Worm (Caenorhabditis elegans) whole organism, L4 larva: ENCODE data around the gene mig-23.

Experiments
- D1046.2 ChIP-seq: fragments of 200-800 bp; sonication (Bioruptor generic); IDR thresholded peaks from 2 replicates; pipeline ENCODE4 v1.3.6; 2022; ENCODE audit warnings: missing genetic modification characterization, missing compliant biosample characterization
- F10B5.3 ChIP-seq: sonication (generic microtip); optimal IDR thresholded peaks from 2 replicates; lab custom pipeline; 2016; ENCODE audit warnings: mild to moderate bottlenecking, missing genetic modification characterization, missing compliant biosample characterization
- F26F4.8 ChIP-seq: fragments of 200-800 bp; sonication (Bioruptor generic); conservative IDR thresholded peaks from 2 replicates; pipeline ENCODE4 v1.3.6; 2022; ENCODE audit warnings: missing genetic modification characterization, missing compliant biosample characterization
- F37D6.2 ChIP-seq: sonication (generic microtip); optimal IDR thresholded peaks from 2 replicates; lab custom pipeline; 2016; ENCODE audit warnings: mild to moderate bottlenecking, missing genetic modification characterization, missing compliant biosample characterization
- Y75B8A.6 ChIP-seq: fragments of 200-800 bp; sonication (Bioruptor generic); IDR thresholded peaks from 2 replicates; pipeline ENCODE4 v1.3.6; 2022; ENCODE audit warnings: missing genetic modification reagents, missing genetic modification characterization, missing compliant biosample characterization
- aha-1 ChIP-seq: fragments of 150-350 bp; peaks from one replicate; lab custom pipeline; 2014; ENCODE audit warnings: missing biosample characterization, missing genetic modification characterization
- arid-1 ChIP-seq: fragments of 200-800 bp; sonication (Bioruptor generic); conservative IDR thresholded peaks from 2 replicates; pipeline ENCODE4 v1.3.6; 2022; ENCODE audit warnings: missing genetic modification reagents, missing genetic modification characterization, missing compliant biosample characterization
- ceh-20 ChIP-seq: fragments of 200-800 bp; sonication (Bioruptor generic); IDR thresholded peaks from 2 replicates; pipeline ENCODE4 v1.3.6; 2022; ENCODE audit warnings: missing genetic modification reagents, missing genetic modification characterization, missing compliant biosample characterization
- ceh-28 ChIP-seq: fragments of 150-350 bp; optimal IDR thresholded peaks from 2 replicates; lab custom pipeline; 2014; ENCODE audit warnings: missing biosample characterization, missing genetic modification reagents, missing genetic modification characterization
- ceh-32 ChIP-seq: sonication (generic microtip); optimal IDR thresholded peaks from 2 replicates; lab custom pipeline; 2016; ENCODE audit warnings: mild to moderate bottlenecking, missing genetic modification characterization, missing compliant biosample characterization; ENCODE audit not compliant: poor library complexity
- ces-1 ChIP-seq: fragments of 150-350 bp; sonication (generic microtip); optimal IDR thresholded peaks from 4 replicates; lab custom pipeline; 2014; ENCODE audit warnings: missing biosample characterization, missing genetic modification reagents, missing genetic modification characterization
- cey-2 ChIP-seq: sonication (generic microtip); optimal IDR thresholded peaks from 3 replicates; lab custom pipeline; 2017; ENCODE audit warnings: missing genetic modification characterization, mild to moderate bottlenecking, missing compliant biosample characterization, antibody characterized with exemption, borderline replicate concordance; ENCODE audit not compliant: insufficient read depth
- ctbp-1 ChIP-seq: fragments of 200-800 bp; sonication (Bioruptor generic); IDR thresholded peaks from 2 replicates; pipeline ENCODE4 v1.3.6; 2022; ENCODE audit warnings: missing genetic modification reagents, missing genetic modification characterization, missing compliant biosample characterization
- daf-16 ChIP-seq, 3 experiments: sonication (generic microtip); optimal IDR thresholded peaks; 2 replicates each; lab custom pipeline; 2016 to 2017; ENCODE audit warnings: missing genetic modification characterization in 3 of 3, missing genetic modification reagents in 3 of 3, mild to moderate bottlenecking in 2 of 3, missing compliant biosample characterization in 2 of 3, missing biosample characterization in 1 of 3, moderate library complexity in 1 of 3
- daf-8 ChIP-seq: fragments of 200-800 bp; sonication (Bioruptor generic); IDR thresholded peaks from 2 replicates; pipeline ENCODE4 v1.3.6; 2022; ENCODE audit warnings: missing genetic modification characterization, missing compliant biosample characterization
- dmd-8 ChIP-seq: fragments of 200-800 bp; sonication (Bioruptor generic); IDR thresholded peaks from 2 replicates; pipeline ENCODE4 v1.3.6; 2022; ENCODE audit warnings: missing genetic modification characterization, missing compliant biosample characterization
- dmd-9 ChIP-seq: fragments of 200-800 bp; sonication (Bioruptor generic); IDR thresholded peaks from 2 replicates; pipeline ENCODE4 v1.3.6; 2022; ENCODE audit warnings: missing genetic modification reagents, missing genetic modification characterization, missing compliant biosample characterization
- dve-1 ChIP-seq: sonication (generic microtip); optimal IDR thresholded peaks from 2 replicates; lab custom pipeline; 2017; ENCODE audit warnings: antibody characterized with exemption, mild to moderate bottlenecking, missing genetic modification characterization, missing compliant biosample characterization; ENCODE audit not compliant: insufficient read depth
- egl-27 ChIP-seq: sonication (generic microtip); optimal IDR thresholded peaks from 3 replicates; lab custom pipeline; 2017; ENCODE audit warnings: missing biosample characterization, missing genetic modification reagents, missing genetic modification characterization
- egl-43 ChIP-seq: fragments of 200-800 bp; sonication (Bioruptor generic); IDR thresholded peaks from 2 replicates; pipeline ENCODE4 v1.3.6; 2022; ENCODE audit warnings: missing genetic modification reagents, missing genetic modification characterization, missing compliant biosample characterization
- fkh-10 ChIP-seq: fragments of 150-350 bp; optimal IDR thresholded peaks from 2 replicates; lab custom pipeline; 2014; ENCODE audit warnings: missing biosample characterization, missing genetic modification reagents, missing genetic modification characterization
- gei-8 ChIP-seq: fragments of 200-800 bp; sonication (Bioruptor generic); optimal IDR thresholded peaks from 2 replicates; lab custom pipeline; 2018; ENCODE audit warnings: mild to moderate bottlenecking, missing genetic modification characterization, missing compliant biosample characterization
- hif-1 ChIP-seq, 2 experiments: sonication (generic microtip); optimal IDR thresholded peaks; 2 replicates each; lab custom pipeline; 2016 to 2017; ENCODE audit warnings: missing compliant biosample characterization in 2 of 2, missing genetic modification characterization in 2 of 2, missing genetic modification reagents in 2 of 2, missing genotype in 2 of 2, mild to moderate bottlenecking in 1 of 2
- lin-1 ChIP-seq: fragments of 200-800 bp; sonication (Bioruptor generic); IDR thresholded peaks from 2 replicates; pipeline ENCODE4 v1.3.6; 2022; ENCODE audit warnings: missing genetic modification reagents, missing genetic modification characterization, missing compliant biosample characterization
- lin-15B ChIP-seq: fragments of 150-350 bp; sonication (generic microtip); optimal IDR thresholded peaks from 3 replicates; lab custom pipeline; 2014; ENCODE audit warnings: missing biosample characterization, missing genetic modification characterization
- lir-3 ChIP-seq: sonication (generic microtip); optimal IDR thresholded peaks from 2 replicates; lab custom pipeline; 2016; ENCODE audit warnings: mild to moderate bottlenecking, missing genetic modification characterization, missing compliant biosample characterization
- madf-5 ChIP-seq, 2 experiments: fragments of 200-800 bp; sonication (Bioruptor generic); IDR thresholded peaks; 2 replicates each; pipeline ENCODE4 v1.3.6; 2022; ENCODE audit warnings: missing compliant biosample characterization in 2 of 2, missing genetic modification characterization in 2 of 2
- madf-9 ChIP-seq: fragments of 200-800 bp; sonication (Bioruptor generic); conservative IDR thresholded peaks from 2 replicates; pipeline ENCODE4 v1.3.6; 2022; ENCODE audit warnings: missing genetic modification reagents, missing genetic modification characterization, missing compliant biosample characterization
- mep-1 ChIP-seq: fragments of 150-350 bp; sonication (generic microtip); optimal IDR thresholded peaks from 3 replicates; lab custom pipeline; 2014; ENCODE audit warnings: missing biosample characterization, missing genetic modification characterization
- nhr-102 ChIP-seq: sonication (generic microtip); optimal IDR thresholded peaks from 2 replicates; lab custom pipeline; 2016; ENCODE audit warnings: mild to moderate bottlenecking, missing genetic modification characterization, moderate library complexity, missing compliant biosample characterization
- nhr-237 ChIP-seq: sonication (generic microtip); optimal IDR thresholded peaks from 2 replicates; lab custom pipeline; 2017; ENCODE audit warnings: missing biosample characterization, missing genetic modification characterization
- nhr-25 ChIP-seq: sonication (generic microtip); optimal IDR thresholded peaks from 2 replicates; lab custom pipeline; 2017; ENCODE audit warnings: missing genetic modification characterization, mild to moderate bottlenecking, missing compliant biosample characterization, antibody characterized with exemption, moderate library complexity, borderline replicate concordance; ENCODE audit not compliant: insufficient read depth
- nhr-28 ChIP-seq: fragments of 150-350 bp; optimal IDR thresholded peaks from 2 replicates; lab custom pipeline; 2014; ENCODE audit warnings: missing biosample characterization, missing genetic modification characterization
- nhr-41 ChIP-seq: fragments of 200-800 bp; sonication (Bioruptor generic); IDR thresholded peaks from 2 replicates; pipeline ENCODE4 v1.3.6; 2022; ENCODE audit warnings: missing genetic modification reagents, missing genetic modification characterization, missing compliant biosample characterization
- nhr-42 ChIP-seq: fragments of 200-800 bp; sonication (Bioruptor generic); IDR thresholded peaks from 2 replicates; pipeline ENCODE4 v1.3.6; 2022; ENCODE audit warnings: missing genetic modification characterization, missing compliant biosample characterization
- nhr-48 ChIP-seq: sonication (generic microtip); optimal IDR thresholded peaks from 2 replicates; lab custom pipeline; 2016; ENCODE audit warnings: mild to moderate bottlenecking, missing genetic modification characterization, missing compliant biosample characterization
- nhr-6 ChIP-seq: fragments of 150-350 bp; optimal IDR thresholded peaks from 2 replicates; lab custom pipeline; 2014; ENCODE audit warnings: missing biosample characterization, missing genetic modification characterization
- nhr-76 ChIP-seq: fragments of 150-350 bp; optimal IDR thresholded peaks from 2 replicates; lab custom pipeline; 2014; ENCODE audit warnings: missing biosample characterization, missing genetic modification characterization
- nhr-77 ChIP-seq: fragments of 150-350 bp; optimal IDR thresholded peaks from 2 replicates; lab custom pipeline; 2014; ENCODE audit warnings: missing biosample characterization, missing genetic modification characterization
- pha-4 ChIP-seq, 2 experiments: fragments of 150-350 bp in 1 of 2; fragments of 200-800 bp in 1 of 2; sonication (Bioruptor generic) in 1 of 2; IDR thresholded peaks in 1 of 2; optimal IDR thresholded peaks in 1 of 2; 2 replicates each; pipeline versions ENCODE4 v1.3.6 to Lab custom; 2014 to 2022; ENCODE audit warnings: missing genetic modification characterization in 2 of 2, missing genetic modification reagents in 2 of 2, missing biosample characterization in 1 of 2, missing compliant biosample characterization in 1 of 2
- saeg-2 ChIP-seq: fragments of 200-800 bp; sonication (Bioruptor generic); IDR thresholded peaks from 2 replicates; pipeline ENCODE4 v1.3.6; 2022; ENCODE audit warnings: missing genetic modification reagents, missing genetic modification characterization, missing compliant biosample characterization
- skn-1 ChIP-seq: fragments of 150-350 bp; optimal IDR thresholded peaks from 2 replicates; lab custom pipeline; 2014; ENCODE audit warnings: missing biosample characterization, missing genetic modification characterization
- snpc-1.2 ChIP-seq: fragments of 200-800 bp; sonication (Bioruptor generic); IDR thresholded peaks from 2 replicates; pipeline ENCODE4 v1.3.6; 2022; ENCODE audit warnings: missing genetic modification reagents, missing genetic modification characterization, missing compliant biosample characterization
- spr-1 ChIP-seq: sonication (generic microtip); optimal IDR thresholded peaks from 2 replicates; lab custom pipeline; 2016; ENCODE audit warnings: mild to moderate bottlenecking, missing genetic modification characterization, missing compliant biosample characterization
- spr-3 ChIP-seq: fragments of 200-800 bp; sonication (Bioruptor generic); optimal IDR thresholded peaks from 2 replicates; lab custom pipeline; 2018; ENCODE audit warnings: mild to moderate bottlenecking, missing genetic modification characterization, missing compliant biosample characterization
- unc-39 ChIP-seq: sonication (generic microtip); optimal IDR thresholded peaks from 2 replicates; lab custom pipeline; 2017; ENCODE audit warnings: missing biosample characterization, missing genetic modification characterization
- zag-1 ChIP-seq: fragments of 150-350 bp; optimal IDR thresholded peaks from 2 replicates; lab custom pipeline; 2014; ENCODE audit warnings: missing biosample characterization, missing genetic modification characterization
- zfp-3 ChIP-seq: fragments of 200-800 bp; sonication (Bioruptor generic); conservative IDR thresholded peaks from 2 replicates; pipeline ENCODE4 v1.3.6; 2022; ENCODE audit warnings: missing genetic modification reagents, missing genetic modification characterization, missing compliant biosample characterization
- zip-2 ChIP-seq: fragments of 150-350 bp; optimal IDR thresholded peaks from 2 replicates; lab custom pipeline; 2014; ENCODE audit warnings: missing biosample characterization, missing genetic modification characterization
- ztf-11 ChIP-seq: fragments of 150-350 bp; optimal IDR thresholded peaks from 2 replicates; lab custom pipeline; 2014; ENCODE audit warnings: missing biosample characterization, missing genetic modification characterization
- ztf-7 ChIP-seq: fragments of 150-350 bp; optimal IDR thresholded peaks from 2 replicates; lab custom pipeline; 2014; ENCODE audit warnings: missing biosample characterization, missing genetic modification characterization

The mig-23 gene

DNA sequence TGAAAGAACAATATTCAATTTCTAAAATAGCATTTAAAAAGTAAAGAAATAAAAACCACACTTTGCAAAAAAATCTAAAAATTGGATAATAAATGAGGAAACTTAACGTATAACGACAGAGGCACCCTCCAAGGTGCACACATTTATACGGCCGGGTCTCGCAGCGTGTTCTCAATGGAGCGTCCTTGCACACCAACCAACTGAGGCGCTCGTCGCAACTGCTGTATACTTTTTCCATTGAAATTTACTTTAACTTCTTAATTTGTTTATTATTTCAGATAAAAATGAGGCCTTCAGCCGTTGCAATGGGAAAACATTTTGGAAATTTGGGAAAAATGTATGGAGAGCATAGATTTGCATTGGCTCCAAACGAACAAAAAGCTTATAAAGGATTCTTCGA is 4.5 kb upstream of the mig-23 start, which contains the start of the genes R07E4.5 and R07E4.3 (continued):
- TF ChIP-seq arid-1 (GFP tag; lab: Robert Waterston, UW) (no peak), ces-1 (GFP tag; lab: Kevin White, UChicago) (no peak), skn-1 (no peak), nhr-25 (tag; lab: Kevin White, UChicago) (no peak), daf-16 (GFP tag; optimal IDR thresholded peaks at IDR 0.05; lab: Kevin White, UChicago) (no peak), daf-16 (tag; optimal IDR thresholded peaks at IDR 0.05; lab: Kevin White, UChicago) (peak; percentile 45), nhr-48 (tag; lab: Kevin White, UChicago) (no peak), saeg-2 (GFP tag; lab: Robert Waterston, UW) (no peak), F37D6.2 (no peak), egl-43 (GFP tag; lab: Robert Waterston, UW) (no peak), spr-3 (GFP tag; lab: Kevin White, UChicago) (no peak), nhr-77 (tag; lab: Kevin White, UChicago) (peak; percentile 66), cey-2 (tag; lab: Kevin White, UChicago) (no peak), zfp-3 (GFP tag; lab: Robert Waterston, UW) (no peak), fkh-10 (no peak), nhr-28 (tag; lab: Kevin White, UChicago) (peak; percentile 57), nhr-76 (tag; lab: Kevin White, UChicago) (no peak), spr-1 (no peak), egl-27 (tag; lab: Kevin White, UChicago) (no peak), madf-9 (GFP tag; lab: Robert Waterston, UW) (no peak), nhr-6 (tag; lab: Kevin White, UChicago) (peak; percentile 58), nhr-41 (no peak), unc-39 (tag; lab: Kevin White, UChicago) (no peak), lin-1 (GFP tag; lab: Robert Waterston, UW) (no peak), ceh-32 (tag; lab: Kevin White, UChicago) (no peak), ceh-28 (no peak), mep-1 (tag; lab: Kevin White, UChicago) (peak; percentile 81), zip-2 (no peak), pha-4 (GFP tag; IDR thresholded peaks at IDR 0.05; lab: Robert Waterston, UW) (no peak), pha-4 (tag; optimal IDR thresholded peaks at IDR 0.05; lab: Kevin White, UChicago) (no peak), dmd-8 (GFP tag; lab: Robert Waterston, UW) (no peak), gei-8 (GFP tag; lab: Kevin White, UChicago) (no peak), dve-1 (peak; percentile 68), F26F4.8 (GFP tag; lab: Robert Waterston, UW) (no peak), daf-8 (GFP tag; lab: Robert Waterston, UW) (no peak), dmd-9 (no peak), D1046.2 (GFP tag; lab: Robert Waterston, UW) (0 out of 2 replicates have a peak, but pooled peaks have one; percentile 29), nhr-102 (tag; lab: Kevin White, UChicago) (no peak), hif-1 (tag; optimal IDR thresholded peaks at IDR 0.05; lab: Kevin White, UChicago) (peak in 1 of 2 experiments; percentile 22), F10B5.3 (no peak), nhr-42 (no peak), ctbp-1 (GFP tag; lab: Robert Waterston, UW) (no peak), ztf-11 (tag; lab: Kevin White, UChicago) (no peak), lir-3 (tag; lab: Kevin White, UChicago) (no peak), Y75B8A.6 (GFP tag; lab: Robert Waterston, UW) (no peak), madf-5 (GFP tag; IDR thresholded peaks at IDR 0.05; lab: Robert Waterston, UW) (no peak), snpc-1.2 (no peak), ztf-7 (tag; lab: Kevin White, UChicago) (no peak), lin-15B (tag; lab: Kevin White, UChicago) (no peak), aha-1 (tag; lab: Kevin White, UChicago) (peak; percentile 89), zag-1 (tag; lab: Kevin White, UChicago) (no peak), nhr-237 (tag; lab: Kevin White, UChicago) (no peak), ceh-20 (no peak)
